Worm (Caenorhabditis elegans) whole organism, late embryonic: ENCODE data around the gene npl-4.2.
A peak's percentile ranks its signal among the peaks of the same experiment; 100 is the strongest.

Experiments
- F13H6.1 ChIP-seq: sonication (generic microtip); optimal IDR thresholded peaks from 2 replicates; lab custom pipeline; 2016; ENCODE audit warnings: missing genetic modification characterization, missing compliant biosample characterization
- K02D7.2 ChIP-seq: sonication (generic microtip); optimal IDR thresholded peaks from 2 replicates; lab custom pipeline; 2017; ENCODE audit warnings: mild to moderate bottlenecking, missing genetic modification characterization, missing compliant biosample characterization
- K09A11.1 ChIP-seq: sonication (generic microtip); optimal IDR thresholded peaks from 2 replicates; lab custom pipeline; 2017; ENCODE audit warnings: antibody characterized with exemption, mild to moderate bottlenecking, missing genetic modification characterization, missing compliant biosample characterization; ENCODE audit not compliant: insufficient read depth
- Y22D7AL.16 ChIP-seq: sonication (generic microtip); optimal IDR thresholded peaks from 2 replicates; lab custom pipeline; 2016; ENCODE audit warnings: missing genetic modification characterization, missing compliant biosample characterization
- ama-1 ChIP-seq: fragments of 150-350 bp; optimal IDR thresholded peaks from 2 replicates; lab custom pipeline; 2014
- ceh-18 ChIP-seq: sonication (generic microtip); optimal IDR thresholded peaks from 2 replicates; lab custom pipeline; 2016; ENCODE audit warnings: missing genetic modification characterization, missing compliant biosample characterization
- ceh-19 ChIP-seq: fragments of 200-800 bp; sonication (Bioruptor generic); optimal IDR thresholded peaks from 2 replicates; lab custom pipeline; 2018; ENCODE audit warnings: mild to moderate bottlenecking, missing genetic modification characterization, missing compliant biosample characterization
- ceh-22 ChIP-seq: sonication (generic microtip); optimal IDR thresholded peaks from 2 replicates; lab custom pipeline; 2017; ENCODE audit warnings: missing biosample characterization, missing genetic modification characterization
- ceh-24 ChIP-seq: sonication (generic microtip); optimal IDR thresholded peaks from 2 replicates; lab custom pipeline; 2016; ENCODE audit warnings: mild to moderate bottlenecking, missing genetic modification characterization, missing compliant biosample characterization
- ceh-31 ChIP-seq: sonication (generic microtip); optimal IDR thresholded peaks from 2 replicates; lab custom pipeline; 2016; ENCODE audit warnings: missing genetic modification characterization, missing compliant biosample characterization
- ceh-34 ChIP-seq: sonication (generic microtip); optimal IDR thresholded peaks from 2 replicates; lab custom pipeline; 2016; ENCODE audit warnings: mild to moderate bottlenecking, missing genetic modification characterization, missing compliant biosample characterization
- ceh-48 ChIP-seq: sonication (generic microtip); optimal IDR thresholded peaks from 2 replicates; lab custom pipeline; 2016; ENCODE audit warnings: missing genetic modification characterization, inconsistent platforms, missing compliant biosample characterization
- dmd-4 ChIP-seq: sonication (generic microtip); optimal IDR thresholded peaks from 2 replicates; lab custom pipeline; 2016; ENCODE audit warnings: borderline replicate concordance, missing genetic modification characterization, missing compliant biosample characterization
- dve-1 ChIP-seq: sonication (generic microtip); optimal IDR thresholded peaks from 2 replicates; lab custom pipeline; 2017; ENCODE audit warnings: antibody characterized with exemption, mild to moderate bottlenecking, missing genetic modification characterization, missing compliant biosample characterization
- elt-2 ChIP-seq: sonication (generic microtip); optimal IDR thresholded peaks from 2 replicates; lab custom pipeline; 2016; ENCODE audit warnings: missing genetic modification reagents, missing genetic modification characterization, missing compliant biosample characterization
- elt-4 ChIP-seq: sonication (generic microtip); optimal IDR thresholded peaks from 2 replicates; lab custom pipeline; 2016; ENCODE audit warnings: missing genetic modification characterization, missing compliant biosample characterization
- fax-1 ChIP-seq: sonication (generic microtip); optimal IDR thresholded peaks from 2 replicates; lab custom pipeline; 2016; ENCODE audit warnings: missing genotype, missing genetic modification characterization, missing compliant biosample characterization
- fkh-10 ChIP-seq: fragments of 150-350 bp; optimal IDR thresholded peaks from 2 replicates; lab custom pipeline; 2014; ENCODE audit warnings: missing biosample characterization, missing genetic modification reagents, missing genetic modification characterization
- fkh-6 ChIP-seq: sonication (generic microtip); optimal IDR thresholded peaks from 2 replicates; lab custom pipeline; 2016; ENCODE audit warnings: missing genetic modification characterization, missing compliant biosample characterization
- gmeb-2 ChIP-seq: sonication (generic microtip); optimal IDR thresholded peaks from 2 replicates; lab custom pipeline; 2016; ENCODE audit warnings: missing genetic modification characterization, inconsistent platforms, missing compliant biosample characterization
- hlh-13 ChIP-seq: fragments of 200-800 bp; sonication (Bioruptor generic); optimal IDR thresholded peaks from 2 replicates; lab custom pipeline; 2018; ENCODE audit warnings: mild to moderate bottlenecking, missing genetic modification characterization, missing compliant biosample characterization
- hlh-30 ChIP-seq: sonication (generic microtip); optimal IDR thresholded peaks from 2 replicates; lab custom pipeline; 2017; ENCODE audit warnings: antibody characterized with exemption, missing genetic modification characterization, missing compliant biosample characterization; ENCODE audit not compliant: insufficient read depth
- hlh-6 ChIP-seq: sonication (generic microtip); optimal IDR thresholded peaks from 2 replicates; lab custom pipeline; 2016; ENCODE audit warnings: missing genotype, missing genetic modification characterization, missing compliant biosample characterization
- hlh-8 ChIP-seq: sonication (generic microtip); optimal IDR thresholded peaks from 2 replicates; lab custom pipeline; 2016; ENCODE audit warnings: missing genotype, missing genetic modification characterization, missing compliant biosample characterization
- lim-6 ChIP-seq: sonication (generic microtip); optimal IDR thresholded peaks from 2 replicates; lab custom pipeline; 2016; ENCODE audit warnings: missing genetic modification characterization, missing compliant biosample characterization
- madf-2 ChIP-seq: sonication (generic microtip); optimal IDR thresholded peaks from 2 replicates; lab custom pipeline; 2017; ENCODE audit warnings: missing genetic modification characterization, missing compliant biosample characterization
- mec-3 ChIP-seq: sonication (generic microtip); optimal IDR thresholded peaks from 2 replicates; lab custom pipeline; 2016; ENCODE audit warnings: borderline replicate concordance, missing genetic modification characterization, missing compliant biosample characterization
- nfya-1 ChIP-seq: sonication (generic microtip); optimal IDR thresholded peaks from 2 replicates; lab custom pipeline; 2017; ENCODE audit warnings: missing genetic modification characterization, mild to moderate bottlenecking, missing compliant biosample characterization, antibody characterized with exemption, moderate library complexity
- nhr-11 ChIP-seq: fragments of 150-350 bp; optimal IDR thresholded peaks from 2 replicates; lab custom pipeline; 2014; ENCODE audit warnings: missing biosample characterization, missing genetic modification characterization
- odd-2 ChIP-seq: sonication (generic microtip); optimal IDR thresholded peaks from 2 replicates; lab custom pipeline; 2017; ENCODE audit warnings: antibody characterized with exemption, mild to moderate bottlenecking, missing genetic modification characterization, missing compliant biosample characterization
- pha-4 ChIP-seq: fragments of 150-350 bp; optimal IDR thresholded peaks from 2 replicates; lab custom pipeline; 2018; ENCODE audit warnings: missing biosample characterization, missing genetic modification reagents, missing genetic modification characterization
- pqm-1 ChIP-seq: sonication (generic microtip); optimal IDR thresholded peaks from 2 replicates; lab custom pipeline; 2016; ENCODE audit warnings: missing genetic modification characterization, missing compliant biosample characterization
- pros-1 ChIP-seq: fragments of 150-350 bp; optimal IDR thresholded peaks from 2 replicates; lab custom pipeline; 2014; ENCODE audit warnings: missing biosample characterization, missing genetic modification reagents, missing genetic modification characterization
- rnt-1 ChIP-seq: sonication (generic microtip); optimal IDR thresholded peaks from 2 replicates; lab custom pipeline; 2016; ENCODE audit warnings: missing genetic modification characterization, missing compliant biosample characterization
- sdc-2 ChIP-seq: sonication (generic microtip); optimal IDR thresholded peaks from 2 replicates; lab custom pipeline; 2016; ENCODE audit warnings: missing genotype, missing genetic modification characterization, missing compliant biosample characterization
- sox-2 ChIP-seq: fragments of 200-800 bp; sonication (Bioruptor generic); IDR thresholded peaks from 2 replicates; pipeline ENCODE4 v1.3.6; 2022; ENCODE audit warnings: missing genetic modification reagents, missing genetic modification characterization, missing compliant biosample characterization
- sox-4 ChIP-seq: sonication (generic microtip); optimal IDR thresholded peaks from 2 replicates; lab custom pipeline; 2017; ENCODE audit warnings: mild to moderate bottlenecking, missing genetic modification characterization, inconsistent platforms, missing compliant biosample characterization
- tbx-2 ChIP-seq: sonication (generic microtip); optimal IDR thresholded peaks from 2 replicates; lab custom pipeline; 2016; ENCODE audit warnings: missing genetic modification characterization, missing compliant biosample characterization
- tbx-7 ChIP-seq: sonication (generic microtip); optimal IDR thresholded peaks from 2 replicates; lab custom pipeline; 2016; ENCODE audit warnings: missing genotype, missing genetic modification characterization, missing compliant biosample characterization
- ttx-3 ChIP-seq: sonication (generic microtip); optimal IDR thresholded peaks from 2 replicates; lab custom pipeline; 2016; ENCODE audit warnings: missing genetic modification reagents, missing genetic modification characterization, missing compliant biosample characterization
- unc-55 ChIP-seq: sonication (generic microtip); optimal IDR thresholded peaks from 2 replicates; lab custom pipeline; 2017; ENCODE audit warnings: missing biosample characterization, missing genetic modification reagents, missing genetic modification characterization
- unc-86 ChIP-seq: sonication (generic microtip); optimal IDR thresholded peaks from 2 replicates; lab custom pipeline; 2016; ENCODE audit warnings: missing genetic modification characterization, missing compliant biosample characterization
- zip-5 ChIP-seq: sonication (generic microtip); optimal IDR thresholded peaks from 2 replicates; lab custom pipeline; 2016; ENCODE audit warnings: missing genetic modification characterization, missing compliant biosample characterization
- ztf-16 ChIP-seq: sonication (generic microtip); optimal IDR thresholded peaks from 2 replicates; lab custom pipeline; 2017; ENCODE audit warnings: missing genetic modification characterization, missing compliant biosample characterization

npl-4.2 gene

ce11 chrII:5594210-5594764, 28.4 kb upstream of the npl-4.2 start, which contains the start of gene ttc-4 (continued):
- TF ChIP-seq hlh-30 (tag; lab: Kevin White, UChicago), result no peak
- no peak for TF ChIP-seq ceh-48
- TF ChIP-seq K02D7.2, result no peak
- no peak for TF ChIP-seq ttx-3 (tag; lab: Kevin White, UChicago)
- no peak for TF ChIP-seq pqm-1 (tag; lab: Kevin White, UChicago)
- TF ChIP-seq zip-5 (tag; lab: Kevin White, UChicago), result peak; percentile 71
- TF ChIP-seq tbx-2, result peak; percentile 80
- peak; percentile 8 for TF ChIP-seq fax-1 (tag; lab: Kevin White, UChicago)
- TF ChIP-seq ceh-34 (tag; lab: Kevin White, UChicago), result peak; percentile 45
- TF ChIP-seq sox-2 (GFP tag; lab: Robert Waterston, UW), result no peak
- peak; percentile 33 for TF ChIP-seq rnt-1 (tag; lab: Kevin White, UChicago)
- no peak for TF ChIP-seq ama-1
- TF ChIP-seq sdc-2 (tag; lab: Kevin White, UChicago), result no peak
- TF ChIP-seq ztf-16 (tag; lab: Kevin White, UChicago), result no peak
- TF ChIP-seq dmd-4 (tag; lab: Kevin White, UChicago), result no peak
- no peak for TF ChIP-seq pros-1 (tag; lab: Kevin White, UChicago)
- TF ChIP-seq madf-2 (tag; lab: Kevin White, UChicago), result no peak
- TF ChIP-seq unc-86 (tag; lab: Kevin White, UChicago), result peak; percentile 29
- no peak for TF ChIP-seq mec-3 (tag; lab: Kevin White, UChicago)
- TF ChIP-seq hlh-6, result no peak
- no peak for TF ChIP-seq sox-4
- TF ChIP-seq dve-1 (tag; lab: Kevin White, UChicago), result no peak
- TF ChIP-seq ceh-22 (tag; lab: Kevin White, UChicago), result no peak
- peak; percentile 90 for TF ChIP-seq ceh-31 (tag; lab: Kevin White, UChicago)
- TF ChIP-seq ceh-18 (tag; lab: Kevin White, UChicago), result no peak
- TF ChIP-seq nhr-11, result no peak
- TF ChIP-seq unc-55 (GFP tag; lab: Kevin White, UChicago), result no peak
- TF ChIP-seq K09A11.1, result no peak
- no peak for TF ChIP-seq elt-4 (tag; lab: Kevin White, UChicago)
- no peak for TF ChIP-seq nfya-1 (tag; lab: Kevin White, UChicago)
- TF ChIP-seq tbx-7 (tag; lab: Kevin White, UChicago), result peak; percentile 8
- TF ChIP-seq gmeb-2 (tag; lab: Kevin White, UChicago), result no peak
- TF ChIP-seq fkh-10 (GFP tag; lab: Kevin White, UChicago), result no peak
- no peak for TF ChIP-seq fkh-6 (tag; lab: Kevin White, UChicago)
- no peak for TF ChIP-seq ceh-19 (GFP tag; lab: Kevin White, UChicago)
- TF ChIP-seq lim-6 (tag; lab: Kevin White, UChicago), result peak; percentile 27
- no peak for TF ChIP-seq pha-4 (tag; lab: Kevin White, UChicago)
- TF ChIP-seq F13H6.1 (tag; lab: Kevin White, UChicago), result peak; percentile 54
- TF ChIP-seq odd-2 (tag; lab: Kevin White, UChicago), result no peak
- TF ChIP-seq elt-2 (tag; lab: Kevin White, UChicago), result peak; percentile 90
- no peak for TF ChIP-seq Y22D7AL.16 (tag; lab: Kevin White, UChicago)
- TF ChIP-seq hlh-13 (GFP tag; lab: Kevin White, UChicago), result no peak
- TF ChIP-seq hlh-8 (tag; lab: Kevin White, UChicago), result peak; percentile 58
- TF ChIP-seq ceh-24, result no peak
